Worm (Caenorhabditis elegans) whole organism, L4 larva: ENCODE data around the gene K09C4.1.

ENCODE experiments used
- D1046.2 ChIP-seq: fragments of 200-800 bp; sonication (Bioruptor generic); IDR thresholded peaks from 2 replicates; pipeline ENCODE4 v1.3.6; 2022; ENCODE audit warnings: missing genetic modification characterization, missing compliant biosample characterization
- aha-1 ChIP-seq: fragments of 150-350 bp; peaks from one replicate; lab custom pipeline; 2014; ENCODE audit warnings: missing biosample characterization, missing genetic modification characterization
- aly-2 ChIP-seq: sonication (generic microtip); optimal IDR thresholded peaks from 2 replicates; lab custom pipeline; 2018; ENCODE audit warnings: missing biosample characterization, missing genetic modification characterization
- ceh-28 ChIP-seq: fragments of 150-350 bp; optimal IDR thresholded peaks from 2 replicates; lab custom pipeline; 2014; ENCODE audit warnings: missing biosample characterization, missing genetic modification reagents, missing genetic modification characterization
- ctbp-1 ChIP-seq: fragments of 200-800 bp; sonication (Bioruptor generic); IDR thresholded peaks from 2 replicates; pipeline ENCODE4 v1.3.6; 2022; ENCODE audit warnings: missing genetic modification reagents, missing genetic modification characterization, missing compliant biosample characterization
- daf-12 ChIP-seq: fragments of 150-350 bp; optimal IDR thresholded peaks from 2 replicates; lab custom pipeline; 2014; ENCODE audit warnings: missing biosample characterization, missing genetic modification reagents, missing genetic modification characterization
- daf-16 ChIP-seq, 3 experiments: sonication (generic microtip); optimal IDR thresholded peaks; 2 replicates each; lab custom pipeline; 2016 to 2017; ENCODE audit warnings: missing genetic modification characterization in 3 of 3, missing genetic modification reagents in 3 of 3, mild to moderate bottlenecking in 2 of 3, missing compliant biosample characterization in 2 of 3, missing biosample characterization in 1 of 3, moderate library complexity in 1 of 3
- daf-8 ChIP-seq: fragments of 200-800 bp; sonication (Bioruptor generic); IDR thresholded peaks from 2 replicates; pipeline ENCODE4 v1.3.6; 2022; ENCODE audit warnings: missing genetic modification characterization, missing compliant biosample characterization
- dmd-8 ChIP-seq: fragments of 200-800 bp; sonication (Bioruptor generic); IDR thresholded peaks from 2 replicates; pipeline ENCODE4 v1.3.6; 2022; ENCODE audit warnings: missing genetic modification characterization, missing compliant biosample characterization
- fos-1 ChIP-seq: fragments of 150-350 bp; optimal IDR thresholded peaks from 2 replicates; lab custom pipeline; 2014; ENCODE audit warnings: missing biosample characterization, missing genetic modification characterization
- gei-8 ChIP-seq: fragments of 200-800 bp; sonication (Bioruptor generic); optimal IDR thresholded peaks from 2 replicates; lab custom pipeline; 2018; ENCODE audit warnings: mild to moderate bottlenecking, missing genetic modification characterization, missing compliant biosample characterization
- hif-1 ChIP-seq, 2 experiments: sonication (generic microtip); optimal IDR thresholded peaks; 2 replicates each; lab custom pipeline; 2016 to 2017; ENCODE audit warnings: missing compliant biosample characterization in 2 of 2, missing genetic modification characterization in 2 of 2, missing genetic modification reagents in 2 of 2, missing genotype in 2 of 2, mild to moderate bottlenecking in 1 of 2
- lim-7 ChIP-seq: fragments of 200-800 bp; sonication (Bioruptor generic); IDR thresholded peaks from 2 replicates; pipeline ENCODE4 v1.3.6; 2022; ENCODE audit warnings: missing genetic modification characterization, missing compliant biosample characterization
- lin-1 ChIP-seq: fragments of 200-800 bp; sonication (Bioruptor generic); IDR thresholded peaks from 2 replicates; pipeline ENCODE4 v1.3.6; 2022; ENCODE audit warnings: missing genetic modification reagents, missing genetic modification characterization, missing compliant biosample characterization
- lin-13 ChIP-seq: fragments of 150-350 bp; optimal IDR thresholded peaks from 2 replicates; lab custom pipeline; 2014; ENCODE audit warnings: missing biosample characterization, missing genetic modification reagents, missing genetic modification characterization
- lin-29 ChIP-seq: fragments of 200-800 bp; sonication (Bioruptor generic); IDR thresholded peaks from 2 replicates; pipeline ENCODE4 v1.3.6; 2022; ENCODE audit warnings: missing genetic modification reagents, missing genetic modification characterization, missing compliant biosample characterization
- lsy-2 ChIP-seq, 2 experiments: fragments of 150-350 bp in 1 of 2; sonication (generic microtip) in 1 of 2; optimal IDR thresholded peaks; 2 replicates each; lab custom pipeline; 2014 to 2017; ENCODE audit warnings: missing biosample characterization in 2 of 2, missing genetic modification characterization in 2 of 2
- nhr-10 ChIP-seq: fragments of 150-350 bp; optimal IDR thresholded peaks from 2 replicates; lab custom pipeline; 2014; ENCODE audit warnings: missing biosample characterization, missing genetic modification characterization
- nhr-102 ChIP-seq: sonication (generic microtip); optimal IDR thresholded peaks from 2 replicates; lab custom pipeline; 2016; ENCODE audit warnings: mild to moderate bottlenecking, missing genetic modification characterization, moderate library complexity, missing compliant biosample characterization
- nhr-237 ChIP-seq: sonication (generic microtip); optimal IDR thresholded peaks from 2 replicates; lab custom pipeline; 2017; ENCODE audit warnings: missing biosample characterization, missing genetic modification characterization
- nhr-25 ChIP-seq: sonication (generic microtip); optimal IDR thresholded peaks from 2 replicates; lab custom pipeline; 2017; ENCODE audit warnings: missing genetic modification characterization, mild to moderate bottlenecking, missing compliant biosample characterization, antibody characterized with exemption, moderate library complexity, borderline replicate concordance; ENCODE audit not compliant: insufficient read depth
- nhr-28 ChIP-seq: fragments of 150-350 bp; optimal IDR thresholded peaks from 2 replicates; lab custom pipeline; 2014; ENCODE audit warnings: missing biosample characterization, missing genetic modification characterization
- nhr-41 ChIP-seq: fragments of 200-800 bp; sonication (Bioruptor generic); IDR thresholded peaks from 2 replicates; pipeline ENCODE4 v1.3.6; 2022; ENCODE audit warnings: missing genetic modification reagents, missing genetic modification characterization, missing compliant biosample characterization
- nhr-76 ChIP-seq: fragments of 150-350 bp; optimal IDR thresholded peaks from 2 replicates; lab custom pipeline; 2014; ENCODE audit warnings: missing biosample characterization, missing genetic modification characterization
- rbr-2 ChIP-seq: sonication (generic microtip); optimal IDR thresholded peaks from 2 replicates; lab custom pipeline; 2016; ENCODE audit warnings: missing genotype, missing genetic modification characterization, missing compliant biosample characterization
- spr-3 ChIP-seq: fragments of 200-800 bp; sonication (Bioruptor generic); optimal IDR thresholded peaks from 2 replicates; lab custom pipeline; 2018; ENCODE audit warnings: mild to moderate bottlenecking, missing genetic modification characterization, missing compliant biosample characterization
- tag-97 ChIP-seq: fragments of 200-800 bp; sonication (Bioruptor generic); IDR thresholded peaks from 2 replicates; pipeline ENCODE4 v1.3.6; 2022; ENCODE audit warnings: missing genetic modification characterization, missing compliant biosample characterization
- unc-62 ChIP-seq, 3 experiments: fragments of 150-350 bp in 1 of 3; sonication (generic microtip); optimal IDR thresholded peaks in 2 of 3; peaks in 1 of 3; 1 replicate in 1 of 3; 2 replicates in 2 of 3; lab custom pipeline; 2014 to 2017; ENCODE audit warnings: missing biosample characterization in 3 of 3, missing genetic modification characterization in 3 of 3, missing genetic modification reagents in 3 of 3, missing genotype in 1 of 3
- vab-7 ChIP-seq: fragments of 200-800 bp; sonication (Bioruptor generic); IDR thresholded peaks from 2 replicates; pipeline ENCODE4 v1.3.6; 2022; ENCODE audit warnings: missing genetic modification reagents, missing genetic modification characterization, missing compliant biosample characterization
- zfp-2 ChIP-seq: sonication (generic microtip); optimal IDR thresholded peaks from 2 replicates; lab custom pipeline; 2016; ENCODE audit warnings: mild to moderate bottlenecking, missing genetic modification characterization, missing compliant biosample characterization
- zip-11 ChIP-seq: fragments of 200-800 bp; sonication (Bioruptor generic); IDR thresholded peaks from 2 replicates; pipeline ENCODE4 v1.3.6; 2022; ENCODE audit warnings: missing genetic modification characterization, missing compliant biosample characterization
- ztf-11 ChIP-seq: fragments of 150-350 bp; optimal IDR thresholded peaks from 2 replicates; lab custom pipeline; 2014; ENCODE audit warnings: missing biosample characterization, missing genetic modification characterization
- ztf-7 ChIP-seq: fragments of 150-350 bp; optimal IDR thresholded peaks from 2 replicates; lab custom pipeline; 2014; ENCODE audit warnings: missing biosample characterization, missing genetic modification characterization

Gene K09C4.1

DNA sequence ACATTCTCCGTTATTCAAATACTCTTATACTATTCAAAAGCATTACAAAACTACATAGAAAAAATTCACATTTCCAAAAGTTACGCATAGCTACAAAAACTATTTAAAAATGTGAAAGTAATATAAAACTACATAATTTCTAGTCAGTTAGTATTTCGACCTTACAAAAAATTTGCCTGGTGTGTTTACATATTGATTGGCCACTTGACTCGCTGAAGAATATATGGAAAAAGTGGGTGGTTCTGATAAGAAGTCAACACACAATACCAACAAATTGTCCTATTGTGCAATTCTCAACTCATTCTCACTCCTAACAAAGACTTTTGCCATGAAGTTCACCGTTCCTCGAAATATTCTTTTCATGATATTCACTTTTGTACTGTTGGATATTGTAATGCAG, at the start of gene K09C4.1:
Gene K09C4.1, plus strand, starts transcription at position 301 of the 400 bp plus-strand sequence.
- no peak for TF ChIP-seq lsy-2 (tag; optimal IDR thresholded peaks at IDR 0.05; lab: Kevin White, UChicago)
- peak; percentile 26 for TF ChIP-seq nhr-28
- no peak for TF ChIP-seq aly-2 (tag; lab: Kevin White, UChicago)
- TF ChIP-seq daf-16 (GFP tag; optimal IDR thresholded peaks at IDR 0.05; lab: Kevin White, UChicago), result no peak
- TF ChIP-seq daf-16 (tag; optimal IDR thresholded peaks at IDR 0.05; lab: Kevin White, UChicago), result peak; percentile 46

DNA sequence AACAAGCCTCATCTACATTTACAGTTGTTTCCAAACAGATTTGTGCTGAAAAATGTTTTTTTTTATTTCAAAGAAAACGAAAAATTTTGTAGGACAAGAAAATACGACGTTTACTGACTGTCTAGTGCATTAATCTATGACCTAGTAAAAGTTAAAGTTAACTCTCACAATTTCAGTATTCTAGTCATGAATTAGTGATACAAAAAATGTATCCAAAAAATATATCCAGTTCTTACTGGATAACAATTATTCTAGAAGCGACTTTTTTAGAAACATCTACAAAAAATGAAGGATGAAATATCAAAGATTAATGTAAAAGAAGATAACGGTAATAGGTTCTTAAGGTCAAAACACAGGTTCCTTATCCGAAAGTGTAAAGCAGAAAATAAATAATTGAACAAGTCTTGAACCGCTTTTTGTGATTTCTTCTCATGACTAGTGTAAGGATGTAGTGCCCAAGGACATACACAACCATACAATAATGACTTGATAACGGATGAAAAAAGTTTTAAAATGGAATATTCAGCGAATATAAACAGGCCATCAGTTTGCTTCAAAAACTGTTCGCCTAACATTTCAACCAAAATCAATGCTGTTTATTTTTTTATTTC, 48.1 kb upstream of the K09C4.1 start, which contains the start of gene pqn-37:
Gene pqn-37, minus strand, starts transcription at position 51 of the 611 bp plus-strand sequence.
- TF ChIP-seq vab-7 (GFP tag; lab: Robert Waterston, UW), result no peak
- peak; percentile 40 for TF ChIP-seq nhr-28
- no peak for TF ChIP-seq lim-7 (GFP tag; lab: Robert Waterston, UW)
- peak; percentile 34 for TF ChIP-seq aha-1 (tag; lab: Kevin White, UChicago)
- TF ChIP-seq nhr-237 (tag; lab: Kevin White, UChicago), result no peak
- TF ChIP-seq nhr-41 (GFP tag; lab: Robert Waterston, UW), result no peak
- TF ChIP-seq lin-13 (GFP tag; lab: Kevin White, UChicago), result no peak
- TF ChIP-seq nhr-25 (tag; lab: Kevin White, UChicago), result no peak
- no peak for TF ChIP-seq ztf-7 (tag; lab: Kevin White, UChicago)
- no peak for TF ChIP-seq daf-8 (GFP tag; lab: Robert Waterston, UW)
- TF ChIP-seq gei-8 (GFP tag; lab: Kevin White, UChicago), result no peak
- no peak for TF ChIP-seq ztf-11 (tag; lab: Kevin White, UChicago)
- TF ChIP-seq spr-3 (GFP tag; lab: Kevin White, UChicago), result no peak
- no peak for TF ChIP-seq nhr-10
- TF ChIP-seq nhr-102 (tag; lab: Kevin White, UChicago), result no peak
- no peak for TF ChIP-seq fos-1 (tag; lab: Kevin White, UChicago)
- no peak for TF ChIP-seq lin-29 (GFP tag; lab: Robert Waterston, UW)
- no peak for TF ChIP-seq zfp-2 (tag; lab: Kevin White, UChicago)
- TF ChIP-seq ceh-28 (tag; lab: Kevin White, UChicago), result no peak
- no peak for TF ChIP-seq zip-11
- no peak for TF ChIP-seq rbr-2 (tag; lab: Kevin White, UChicago)
- TF ChIP-seq unc-62 (GFP tag; optimal IDR thresholded peaks at IDR 0.05 in 1 of 2; lab: Kevin White, UChicago), result peak in 1 of 2 experiments; percentile 3
- no peak for TF ChIP-seq unc-62 (tag; optimal IDR thresholded peaks at IDR 0.05; lab: Kevin White, UChicago)
- TF ChIP-seq daf-16 (GFP tag; optimal IDR thresholded peaks at IDR 0.05; lab: Kevin White, UChicago), result no peak
- TF ChIP-seq daf-16 (tag; optimal IDR thresholded peaks at IDR 0.05; lab: Kevin White, UChicago), result no peak
- no peak for TF ChIP-seq hif-1 (tag; optimal IDR thresholded peaks at IDR 0.05; lab: Kevin White, UChicago)

DNA sequence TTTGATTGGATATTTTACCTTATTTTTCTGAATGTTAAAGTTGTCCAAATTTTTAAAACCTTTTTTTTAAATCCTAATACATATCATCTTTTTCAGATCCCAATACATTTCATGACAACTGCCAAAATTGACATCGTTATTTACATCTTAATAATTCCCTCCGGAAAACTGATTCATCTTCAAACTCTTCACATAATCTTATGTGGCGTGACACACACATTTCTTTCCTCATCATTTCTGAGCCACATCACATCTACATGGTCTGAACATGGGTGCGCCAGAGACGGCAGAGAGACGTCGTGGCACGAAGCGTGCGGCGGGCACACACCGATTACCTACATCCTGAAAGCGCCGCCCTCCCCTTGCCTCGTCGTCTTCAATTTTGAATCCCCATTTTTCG, 46.2 kb upstream of the K09C4.1 start, which contains the start of gene tba-9:
Gene tba-9, plus strand, starts transcription at position 301 of the 400 bp plus-strand sequence.
- TF ChIP-seq lin-1 (GFP tag; lab: Robert Waterston, UW), result no peak
- no peak for TF ChIP-seq tag-97
- TF ChIP-seq dmd-8 (GFP tag; lab: Robert Waterston, UW), result no peak
- no peak for TF ChIP-seq nhr-76 (tag; lab: Kevin White, UChicago)
- no peak for TF ChIP-seq daf-12 (tag; lab: Kevin White, UChicago)
- TF ChIP-seq ctbp-1 (GFP tag; lab: Robert Waterston, UW), result no peak
- no peak for TF ChIP-seq nhr-237 (tag; lab: Kevin White, UChicago)
- TF ChIP-seq D1046.2 (GFP tag; lab: Robert Waterston, UW), result no peak
- TF ChIP-seq lsy-2 (tag; optimal IDR thresholded peaks at IDR 0.05; lab: Kevin White, UChicago), result no peak
- TF ChIP-seq ceh-28 (tag; lab: Kevin White, UChicago), result no peak
